Fruit fly (Drosophila melanogaster): ENCODE measurements around the gene Boh2.

Boh2 gene

DNA sequence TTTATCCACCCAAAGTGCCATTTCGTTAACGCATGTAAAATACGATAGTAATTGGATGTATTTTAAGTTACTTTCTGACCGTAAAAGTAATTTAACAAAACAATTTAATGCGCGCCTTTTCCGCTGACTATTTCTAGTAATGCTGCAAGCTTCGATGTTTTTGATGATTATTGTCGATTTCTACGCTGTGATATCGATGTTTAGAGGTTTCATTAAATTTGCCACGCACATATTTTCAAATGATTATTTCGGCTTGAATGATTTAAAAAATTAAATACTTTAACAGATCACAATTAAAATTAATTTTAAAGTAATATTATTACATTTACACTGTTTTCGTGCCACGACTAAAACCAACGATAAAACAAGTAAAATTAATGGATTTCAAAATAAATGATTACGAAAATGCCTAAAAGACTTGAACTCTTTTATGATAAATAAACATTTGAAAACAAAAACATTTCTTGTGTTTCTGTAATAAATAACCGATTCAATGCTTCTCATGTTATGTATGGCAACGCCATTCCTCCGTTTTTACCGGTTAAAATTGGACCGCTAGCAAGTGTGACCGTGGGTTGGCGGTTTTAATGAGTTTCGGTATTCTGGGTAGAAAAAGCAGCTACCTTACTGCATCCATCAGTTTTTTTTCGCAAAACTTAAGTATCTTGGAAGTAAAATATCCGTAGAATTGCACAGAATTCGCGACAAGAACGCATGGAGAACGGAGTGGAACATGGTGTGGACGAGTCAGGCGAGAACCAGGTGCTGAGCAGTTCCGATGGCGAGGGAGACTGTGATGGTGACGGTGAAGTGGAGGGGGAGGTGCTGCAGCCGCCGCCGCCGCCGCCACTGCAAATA, 48.5 kb upstream of the Boh2 start, which contains the start of the genes RfC38 and CG4751 (continued):
- TF ChIP-seq salm (tag; optimal IDR thresholded peaks at IDR 0.05) (no peak), CG6272 (GFP tag; IDR thresholded peaks at IDR 0.05) (no peak), CG8924 (tag; optimal IDR thresholded peaks at IDR 0.05) (peak; percentile 1), fd3F (GFP tag; optimal IDR thresholded peaks at IDR 0.05) (no peak), B-H2 (GFP tag; optimal IDR thresholded peaks at IDR 0.05) (no peak), PHDP (tag; optimal IDR thresholded peaks at IDR 0.05) (no peak), fd102C (GFP tag; optimal IDR thresholded peaks at IDR 0.05) (no peak), Ptx1 (GFP tag; IDR thresholded peaks at IDR 0.05) (no peak), row (GFP tag; IDR thresholded peaks at IDR 0.05) (peak; percentile 54; the same call in 2 of the 3 replicates), CG2129 (GFP tag; IDR thresholded peaks at IDR 0.05; ENCODE audit: partially characterized antibody) (peak; percentile 39; the same call in 1 of the 2 replicates), HHEX (GFP tag; optimal IDR thresholded peaks at IDR 0.05) (no peak), CG1603 (tag; optimal IDR thresholded peaks at IDR 0.05) (no peak)

dm6 chr2L:11136093-11136492, 42.7 kb upstream of the Boh2 start, which contains the start of gene hgo:
hgo (plus strand) TSS chr2L:11136393.
- TF ChIP-seq Optix (GFP tag; IDR thresholded peaks at IDR 0.05) (no peak), chinmo (GFP tag; IDR thresholded peaks at IDR 0.05; ENCODE audit: partially characterized antibody) (peak; percentile 34; the same call in 1 of the 4 replicates), GATAe (GFP tag; conservative IDR thresholded peaks at IDR 0.05) (no peak), zf30C (GFP tag; optimal IDR thresholded peaks at IDR 0.05) (no peak), CG2199 (GFP tag; IDR thresholded peaks at IDR 0.05) (peak; percentile 52; the same call in 1 of the 3 replicates), CG18262 (tag; optimal IDR thresholded peaks at IDR 0.05) (no peak), CG6654 (GFP tag; optimal IDR thresholded peaks at IDR 0.05) (no peak), Ets65A (GFP tag) (peak; percentile 40), scrt (GFP tag; optimal IDR thresholded peaks at IDR 0.05) (no peak)

DNA sequence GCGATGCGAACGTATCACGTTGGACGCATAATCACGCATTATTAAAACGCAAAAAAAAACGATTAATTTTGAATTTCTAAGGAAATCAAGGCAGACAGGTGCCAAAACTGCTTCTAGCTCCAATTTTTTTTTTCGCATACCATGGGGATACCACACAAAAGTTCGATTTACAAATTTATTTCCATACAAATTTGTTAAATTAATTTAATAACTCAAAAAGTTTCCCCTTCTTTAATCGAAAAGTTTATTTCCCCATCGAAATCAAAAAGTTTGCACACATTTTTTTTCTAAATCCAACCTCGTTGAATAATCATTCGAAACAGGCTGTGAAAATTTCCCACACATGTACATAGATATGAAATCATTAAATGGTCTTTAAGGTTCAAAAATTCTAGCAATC, 33.5 kb upstream of the Boh2 start, which contains the start of gene CG31867:
CG31867 (minus strand) TSS at position 101 of the 400 bp plus-strand sequence.
- TF ChIP-seq pan (optimal IDR thresholded peaks at IDR 0.05) (no peak), pan (GFP tag; optimal IDR thresholded peaks at IDR 0.05 in 1 of 2, IDR thresholded peaks at IDR 0.05 in 1 of 2) (no peak), HmgD (GFP tag; optimal IDR thresholded peaks at IDR 0.05) (no peak), sens (GFP tag) (no peak), crc (GFP tag; optimal IDR thresholded peaks at IDR 0.05) (no peak), CG3726 (GFP tag; IDR thresholded peaks at IDR 0.05) (no peak), Awh (GFP tag; IDR thresholded peaks at IDR 0.05) (no peak), odd (GFP tag; optimal IDR thresholded peaks at IDR 0.05) (no peak), HLHmδ (GFP tag; optimal IDR thresholded peaks at IDR 0.05) (no peak), Nf-YB (GFP tag; optimal IDR thresholded peaks at IDR 0.05) (no peak), BtbVII (GFP tag; optimal IDR thresholded peaks at IDR 0.05) (no peak), CG7357 (GFP tag; IDR thresholded peaks at IDR 0.05) (no peak), zfh2 (GFP tag; optimal IDR thresholded peaks at IDR 0.05) (no peak), Atf6 (GFP tag; IDR thresholded peaks at IDR 0.05) (no peak), CG3065 (GFP tag; optimal IDR thresholded peaks at IDR 0.05) (no peak), Myb (GFP tag; optimal IDR thresholded peaks at IDR 0.05) (no peak), CG11085 (GFP tag; IDR thresholded peaks at IDR 0.05) (no peak)

Measured in whole organism, embryonic.